Worm (Caenorhabditis elegans): ENCODE measurements around the gene ZC190.7.

DNA sequence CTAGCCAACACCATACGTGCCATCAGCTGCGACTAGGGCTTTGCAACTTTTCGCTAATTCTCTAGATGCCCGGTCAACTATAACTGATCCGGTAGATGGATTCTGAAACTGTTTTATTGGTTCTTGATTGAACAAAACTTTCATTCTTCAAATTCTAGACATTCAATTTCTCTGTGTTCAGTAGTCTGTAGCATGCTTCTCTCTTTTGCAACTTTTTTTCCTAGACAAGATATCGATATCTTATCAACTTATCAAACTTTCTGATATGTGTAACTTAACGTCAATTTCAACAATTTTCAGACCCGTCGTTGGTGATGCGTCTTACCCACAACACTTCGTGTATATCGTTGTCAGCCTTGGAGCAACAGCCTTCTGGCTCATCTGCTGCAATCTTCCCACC is 20.9 kb downstream of the ZC190.7 start, which contains the start of gene ZC190.4:
- TF ChIP-seq elt-3 (tag; optimal IDR thresholded peaks at IDR 0.05) (no peak), nhr-11 (tag; optimal IDR thresholded peaks at IDR 0.05) (no peak), lsy-2 (tag; optimal IDR thresholded peaks at IDR 0.05) (no peak), skn-1 (tag; optimal IDR thresholded peaks at IDR 0.05) (no peak), pqm-1 (tag; optimal IDR thresholded peaks at IDR 0.05) (no peak), nhr-237 (tag; optimal IDR thresholded peaks at IDR 0.05) (no peak)
